Fruit fly (Drosophila melanogaster): ENCODE measurements around the gene CG14042.

CG14042 gene

dm6 chr2L:4999389-5000032, 38.0 kb upstream of the CG14042 start (continued):
- TF ChIP-seq Dip2 (GFP tag; IDR thresholded peaks at IDR 0.05) (no peak), tio (GFP tag; optimal IDR thresholded peaks at IDR 0.05) (peak; percentile 51), stwl (tag; optimal IDR thresholded peaks at IDR 0.05) (no peak), CG32772 (GFP tag; IDR thresholded peaks at IDR 0.05) (peak; percentile 49), nerfin-1 (tag; optimal IDR thresholded peaks at IDR 0.05) (peak; percentile 4), MESR4 (GFP tag; optimal IDR thresholded peaks at IDR 0.05) (no peak), Xrp1 (GFP tag; IDR thresholded peaks at IDR 0.05) (peak; percentile 73), insv (GFP tag; optimal IDR thresholded peaks at IDR 0.05) (no peak), CG9215 (GFP tag; IDR thresholded peaks at IDR 0.05) (peak; percentile 55; the same call in 1 of the 2 replicates), danr (GFP tag; IDR thresholded peaks at IDR 0.05) (0 out of 2 replicates have a peak, but pooled peaks have one; percentile 30), HLH4C (GFP tag; IDR thresholded peaks at IDR 0.05; ENCODE audit: partially characterized antibody) (no peak), stc (GFP tag; IDR thresholded peaks at IDR 0.05) (peak; percentile 64), tup (GFP tag; optimal IDR thresholded peaks at IDR 0.05) (peak; percentile 42)

dm6 chr2L:5000287-5000871, 37.1 kb upstream of the CG14042 start:
- TF ChIP-seq Oli (tag; optimal IDR thresholded peaks at IDR 0.05) (peak; percentile 86), gsb-n (tag; optimal IDR thresholded peaks at IDR 0.05) (peak; percentile 73), seq (GFP tag; IDR thresholded peaks at IDR 0.05) (peak; percentile 78), nerfin-1 (tag; optimal IDR thresholded peaks at IDR 0.05) (peak; percentile 75), Taf1 (GFP tag; IDR thresholded peaks at IDR 0.05) (peak; percentile 71), Six4 (GFP tag; optimal IDR thresholded peaks at IDR 0.05) (peak; percentile 71), bbx (GFP tag; IDR thresholded peaks at IDR 0.05; ENCODE audit: partially characterized antibody) (no peak; the same call in 1 of the 2 replicates), Optix (GFP tag; IDR thresholded peaks at IDR 0.05) (peak; percentile 56; the same call in 2 of the 3 replicates), Xrp1 (GFP tag; IDR thresholded peaks at IDR 0.05) (peak; percentile 92), phol (tag; optimal IDR thresholded peaks at IDR 0.05) (peak; percentile 84), CG12769 (tag; optimal IDR thresholded peaks at IDR 0.05) (no peak), CG10431 (GFP tag; optimal IDR thresholded peaks at IDR 0.05) (peak; percentile 66), her (GFP tag; optimal IDR thresholded peaks at IDR 0.05) (peak; percentile 46), CG2129 (GFP tag; IDR thresholded peaks at IDR 0.05; ENCODE audit: partially characterized antibody) (no peak), CG10654 (GFP tag; optimal IDR thresholded peaks at IDR 0.05) (peak; percentile 63), toy (GFP tag; IDR thresholded peaks at IDR 0.05) (0 out of 2 replicates have a peak, but pooled peaks have one; percentile 53), CG10147 (GFP tag; optimal IDR thresholded peaks at IDR 0.05) (peak; percentile 74), ash1 (GFP tag; optimal IDR thresholded peaks at IDR 0.05) (no peak), CG14710 (tag; optimal IDR thresholded peaks at IDR 0.05) (peak; percentile 87), sob (GFP tag; IDR thresholded peaks at IDR 0.05) (peak; percentile 75), NK7.1 (GFP tag; optimal IDR thresholded peaks at IDR 0.05) (no peak), bigmax (GFP tag; optimal IDR thresholded peaks at IDR 0.05) (no peak), CG6254 (GFP tag; optimal IDR thresholded peaks at IDR 0.05) (peak; percentile 75), sc (optimal IDR thresholded peaks at IDR 0.05) (no peak), sc (GFP tag; optimal IDR thresholded peaks at IDR 0.05) (peak; percentile 67), pita (GFP tag; optimal IDR thresholded peaks at IDR 0.05) (no peak), Myb (GFP tag; optimal IDR thresholded peaks at IDR 0.05) (peak; percentile 54), oc (tag; optimal IDR thresholded peaks at IDR 0.05) (peak; percentile 42), Atf6 (GFP tag; IDR thresholded peaks at IDR 0.05) (peak; percentile 77), Blimp-1 (GFP tag; optimal IDR thresholded peaks at IDR 0.05) (peak; percentile 73), CG10366 (GFP tag; IDR thresholded peaks at IDR 0.05) (peak; percentile 75), BtbVII (GFP tag; optimal IDR thresholded peaks at IDR 0.05) (peak; percentile 84), HLH4C (GFP tag; IDR thresholded peaks at IDR 0.05; ENCODE audit: partially characterized antibody) (no peak), tll (GFP tag; optimal IDR thresholded peaks at IDR 0.05) (peak in 1 of 2 experiments; percentile 73), Ssrp (tag; optimal IDR thresholded peaks at IDR 0.05) (peak; percentile 75), repo (GFP tag; optimal IDR thresholded peaks at IDR 0.05) (peak; percentile 14), CG1529 (GFP tag; optimal IDR thresholded peaks at IDR 0.05) (peak; percentile 83)
